Worm (Caenorhabditis elegans) whole organism, L3 larva: Measurements from ENCODE around the gene R05H11.1.

Experiments
- ama-1 ChIP-seq: fragments of 150-350 bp; optimal IDR thresholded peaks from 2 replicates; lab custom pipeline; 2018
- lin-39 ChIP-seq: fragments of 150-350 bp; optimal IDR thresholded peaks from 2 replicates; lab custom pipeline; 2018; ENCODE audit warnings: missing biosample characterization, missing genetic modification reagents, missing genetic modification characterization
- skn-1 ChIP-seq: fragments of 150-350 bp; optimal IDR thresholded peaks from 2 replicates; lab custom pipeline; 2014; ENCODE audit warnings: missing biosample characterization, missing genetic modification characterization

ce11 chrIII:6798906-6799305, 3.5 kb downstream of the R05H11.1 start:
- TF ChIP-seq skn-1: no peak
- TF ChIP-seq ama-1: no peak
- TF ChIP-seq lin-39 (tag; lab: Kevin White, UChicago): no peak
